Worm (Caenorhabditis elegans) whole organism, midembryonic: ENCODE measurements around the gene trmt-10C.2.

Experiments
- T22C8.4 ChIP-seq: fragments of 200-800 bp; sonication (Bioruptor generic); IDR thresholded peaks from 2 replicates; pipeline ENCODE4 v1.3.6; 2022; ENCODE audit warnings: missing genetic modification characterization, missing compliant biosample characterization
- cog-1 ChIP-seq: sonication (generic microtip); optimal IDR thresholded peaks from 2 replicates; lab custom pipeline; 2016; ENCODE audit warnings: missing genetic modification characterization, missing compliant biosample characterization
- flt-1 ChIP-seq: fragments of 200-800 bp; sonication (Bioruptor generic); IDR thresholded peaks from 2 replicates; pipeline ENCODE4 v1.3.6; 2022; ENCODE audit warnings: missing genetic modification characterization, missing compliant biosample characterization
- klf-2 ChIP-seq: fragments of 200-800 bp; sonication (Bioruptor generic); conservative IDR thresholded peaks from 2 replicates; pipeline ENCODE4 v1.3.6; 2022; ENCODE audit warnings: missing genetic modification reagents, missing genetic modification characterization, missing compliant biosample characterization
- ref-1 ChIP-seq: fragments of 200-800 bp; sonication (Bioruptor generic); conservative IDR thresholded peaks from 2 replicates; pipeline ENCODE4 v1.3.6; 2022; ENCODE audit warnings: missing genetic modification reagents, missing genetic modification characterization, missing compliant biosample characterization
- tab-1 ChIP-seq: fragments of 200-800 bp; sonication (Bioruptor generic); IDR thresholded peaks from 2 replicates; pipeline ENCODE4 v1.3.6; 2022; ENCODE audit warnings: missing genetic modification characterization, missing compliant biosample characterization

DNA sequence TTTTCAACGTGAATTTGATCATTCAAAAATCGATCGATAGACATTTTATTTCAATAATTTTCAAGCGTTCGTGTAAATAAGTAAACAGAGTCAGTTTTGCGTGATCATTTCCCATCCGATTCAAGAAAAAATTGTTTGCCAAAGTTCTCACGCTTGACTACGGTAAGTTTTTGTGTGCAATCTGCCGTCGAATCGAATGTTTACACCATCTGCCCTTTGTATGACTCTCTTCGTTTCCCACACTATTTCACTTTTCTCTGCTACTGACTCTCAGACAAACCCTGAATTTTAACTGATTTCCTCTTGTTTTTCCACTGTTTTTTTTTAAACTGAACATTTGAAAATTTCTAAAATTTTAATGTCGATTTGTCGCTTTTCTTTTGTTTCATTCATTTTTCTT is 1.3 kb upstream of the trmt-10C.2 start:
- TF ChIP-seq klf-2 (GFP tag; lab: Robert Waterston, UW) (no peak), tab-1 (GFP tag; lab: Robert Waterston, UW) (no peak), ref-1 (GFP tag; lab: Robert Waterston, UW) (no peak), flt-1 (GFP tag; lab: Robert Waterston, UW) (peak; percentile 75; the same call in 1 of the 2 replicates), cog-1 (tag; lab: Kevin White, UChicago) (peak; percentile 73), T22C8.4 (GFP tag; lab: Robert Waterston, UW) (no peak; the same call in 1 of the 2 replicates)
